Worm (Caenorhabditis elegans): ENCODE results near the gene lmtr-2.

lmtr-2 gene

ce11 chrV:8026343-8026742, 15.4 kb upstream of the lmtr-2 start, which contains the start of gene F43H9.4:
Gene F43H9.4 (plus strand): TSS chrV:8026708.
- no peak for TF ChIP-seq zip-2 (tag; optimal IDR thresholded peaks at IDR 0.05)
- peak; percentile 71 for TF ChIP-seq aha-1 (tag)
- TF ChIP-seq arid-1 (GFP tag; conservative IDR thresholded peaks at IDR 0.05) = no peak
- peak; percentile 51 for TF ChIP-seq hlh-11 (tag; optimal IDR thresholded peaks at IDR 0.05)
- no peak for TF ChIP-seq zag-1 (tag; optimal IDR thresholded peaks at IDR 0.05)
- TF ChIP-seq lin-13 (GFP tag; optimal IDR thresholded peaks at IDR 0.05) = no peak
- TF ChIP-seq nhr-77 (tag; optimal IDR thresholded peaks at IDR 0.05) = no peak
- TF ChIP-seq duxl-1 (tag; optimal IDR thresholded peaks at IDR 0.05; ENCODE audit: poor library complexity) = no peak
- TF ChIP-seq mes-2 (tag; optimal IDR thresholded peaks at IDR 0.05; ENCODE audit: poor library complexity, severe bottlenecking) = no peak
- TF ChIP-seq daf-8 (GFP tag; IDR thresholded peaks at IDR 0.05) = no peak
- TF ChIP-seq F37D6.2 (tag; optimal IDR thresholded peaks at IDR 0.05) = no peak
- TF ChIP-seq nhr-41 (GFP tag; IDR thresholded peaks at IDR 0.05) = no peak
- TF ChIP-seq F26F4.8 (GFP tag; conservative IDR thresholded peaks at IDR 0.05) = no peak
- no peak for TF ChIP-seq php-3 (GFP tag; IDR thresholded peaks at IDR 0.05)
- TF ChIP-seq F10B5.3 (tag; optimal IDR thresholded peaks at IDR 0.05) = no peak
- no peak for TF ChIP-seq ama-1 (optimal IDR thresholded peaks at IDR 0.05)
- no peak for TF ChIP-seq nhr-111 (GFP tag; optimal IDR thresholded peaks at IDR 0.05)
- TF ChIP-seq daf-19 (GFP tag; conservative IDR thresholded peaks at IDR 0.05) = no peak
- no peak for TF ChIP-seq tra-1 (GFP tag; IDR thresholded peaks at IDR 0.05)
- no peak for TF ChIP-seq lin-38 (GFP tag; IDR thresholded peaks at IDR 0.05)
- no peak for TF ChIP-seq nhr-25 (tag; optimal IDR thresholded peaks at IDR 0.05; ENCODE audit: borderline replicate concordance, insufficient read depth)
- TF ChIP-seq nhr-48 (tag; optimal IDR thresholded peaks at IDR 0.05) = peak; percentile 73
- TF ChIP-seq set-16 (GFP tag; IDR thresholded peaks at IDR 0.05) = no peak
- TF ChIP-seq lsy-2 (tag; optimal IDR thresholded peaks at IDR 0.05) = no peak
- TF ChIP-seq dmd-6 (GFP tag; IDR thresholded peaks at IDR 0.05) = peak; percentile 76
- TF ChIP-seq jun-1 (tag; optimal IDR thresholded peaks at IDR 0.05) = no peak
- TF ChIP-seq skn-1 (tag; optimal IDR thresholded peaks at IDR 0.05) = no peak
- no peak for TF ChIP-seq lir-3 (tag; optimal IDR thresholded peaks at IDR 0.05)
- no peak for TF ChIP-seq lin-39 (tag; optimal IDR thresholded peaks at IDR 0.05)
- TF ChIP-seq unc-62 (GFP tag; optimal IDR thresholded peaks at IDR 0.05 in 1 of 2) = peak in 1 of 2 experiments; percentile 99
- no peak for TF ChIP-seq unc-62 (tag; optimal IDR thresholded peaks at IDR 0.05)
- no peak for TF ChIP-seq rbr-2 (tag; optimal IDR thresholded peaks at IDR 0.05)
- no peak for TF ChIP-seq madf-9 (GFP tag; conservative IDR thresholded peaks at IDR 0.05)
- TF ChIP-seq lin-29 (GFP tag; IDR thresholded peaks at IDR 0.05) = no peak
- no peak for TF ChIP-seq nhr-76 (tag; optimal IDR thresholded peaks at IDR 0.05)
- no peak for TF ChIP-seq mdt-29 (GFP tag; IDR thresholded peaks at IDR 0.05)
- no peak for TF ChIP-seq dmd-9 (GFP tag; IDR thresholded peaks at IDR 0.05)
- TF ChIP-seq gei-8 (GFP tag; optimal IDR thresholded peaks at IDR 0.05) = no peak
- peak; percentile 79 to 89 for TF ChIP-seq mdl-1 (tag; optimal IDR thresholded peaks at IDR 0.05)
- TF ChIP-seq daf-16 (GFP tag; optimal IDR thresholded peaks at IDR 0.05) = no peak
- no peak for TF ChIP-seq daf-16 (tag; optimal IDR thresholded peaks at IDR 0.05)
- no peak for TF ChIP-seq snpc-4 (tag; optimal IDR thresholded peaks at IDR 0.05)
- TF ChIP-seq hlh-30 (tag; optimal IDR thresholded peaks at IDR 0.05; ENCODE audit: insufficient read depth) = peak; percentile 55
- TF ChIP-seq unc-39 (tag; optimal IDR thresholded peaks at IDR 0.05) = no peak
- TF ChIP-seq pqm-1 (tag; optimal IDR thresholded peaks at IDR 0.05) = no peak
- no peak for TF ChIP-seq ceh-62 (tag; optimal IDR thresholded peaks at IDR 0.05)
- TF ChIP-seq aly-2 (tag; optimal IDR thresholded peaks at IDR 0.05) = no peak
- no peak for TF ChIP-seq pha-4 (GFP tag; IDR thresholded peaks at IDR 0.05)
- no peak for TF ChIP-seq pha-4 (tag; optimal IDR thresholded peaks at IDR 0.05)
- TF ChIP-seq R02D3.7 (tag; optimal IDR thresholded peaks at IDR 0.05) = no peak
- no peak for TF ChIP-seq ceh-20 (GFP tag; IDR thresholded peaks at IDR 0.05)
- no peak for TF ChIP-seq nhr-11 (tag; optimal IDR thresholded peaks at IDR 0.05)
- TF ChIP-seq lin-15B (tag; optimal IDR thresholded peaks at IDR 0.05) = no peak
- TF ChIP-seq fkh-10 (GFP tag; optimal IDR thresholded peaks at IDR 0.05) = no peak

Data from whole organism, L4 larva.